Fruit fly (Drosophila melanogaster): ENCODE results near the gene fzr.

The fzr gene

dm6 chrX:4707237-4708066 lies 28.1 kb upstream of the fzr start, which contains the start of gene Proc-R (continued):
- TF ChIP-seq HLH4C (GFP tag; IDR thresholded peaks at IDR 0.05; ENCODE audit: partially characterized antibody) (no peak), CG3726 (GFP tag; IDR thresholded peaks at IDR 0.05) (no peak), kah (GFP tag; optimal IDR thresholded peaks at IDR 0.05) (peak; percentile 88), caup (GFP tag; optimal IDR thresholded peaks at IDR 0.05; ENCODE audit: severe bottlenecking) (no peak), Vsx1 (GFP tag; optimal IDR thresholded peaks at IDR 0.05) (no peak), sd (tag; optimal IDR thresholded peaks at IDR 0.05) (no peak), Rx (GFP tag; IDR thresholded peaks at IDR 0.05) (no peak), CG17912 (GFP tag; optimal IDR thresholded peaks at IDR 0.05) (no peak), pum (GFP tag; optimal IDR thresholded peaks at IDR 0.05) (no peak), CG42726 (GFP tag; IDR thresholded peaks at IDR 0.05; ENCODE audit: partially characterized antibody) (no peak), CG1832 (GFP tag; optimal IDR thresholded peaks at IDR 0.05) (peak; percentile 31), CG12391 (tag; optimal IDR thresholded peaks at IDR 0.05) (no peak), CTCF (GFP tag; optimal IDR thresholded peaks at IDR 0.05) (peak; percentile 90), CG8290 (GFP tag; optimal IDR thresholded peaks at IDR 0.05) (peak; percentile 38), CG8290 (tag; optimal IDR thresholded peaks at IDR 0.05) (no peak), insv (GFP tag; optimal IDR thresholded peaks at IDR 0.05) (no peak), rib (GFP tag; IDR thresholded peaks at IDR 0.05) (no peak), ro (GFP tag; IDR thresholded peaks at IDR 0.05) (no peak), CG7372 (GFP tag; IDR thresholded peaks at IDR 0.05) (no peak), gsb-n (tag; optimal IDR thresholded peaks at IDR 0.05) (no peak), Oli (tag; optimal IDR thresholded peaks at IDR 0.05) (no peak), CoRest (tag; optimal IDR thresholded peaks at IDR 0.05) (no peak), tna (GFP tag; IDR thresholded peaks at IDR 0.05; ENCODE audit: partially characterized antibody) (no peak), Fer1 (GFP tag; optimal IDR thresholded peaks at IDR 0.05) (no peak), eve (GFP tag; optimal IDR thresholded peaks at IDR 0.05) (no peak), prd (optimal IDR thresholded peaks at IDR 0.05) (no peak), prd (GFP tag; IDR thresholded peaks at IDR 0.05) (no peak), crc (GFP tag; optimal IDR thresholded peaks at IDR 0.05) (no peak), Trl (optimal IDR thresholded peaks at IDR 0.05) (peak; percentile 7 to 32), Trl (GFP tag; optimal IDR thresholded peaks at IDR 0.05) (no peak), CG32532 (GFP tag; IDR thresholded peaks at IDR 0.05) (no peak), HmgD (GFP tag; optimal IDR thresholded peaks at IDR 0.05) (no peak), salm (tag; optimal IDR thresholded peaks at IDR 0.05) (no peak)

- TF ChIP-seq CG2129 (GFP tag; IDR thresholded peaks at IDR 0.05; ENCODE audit: partially characterized antibody) = no peak
Observed at dm6 chrX:4705009-4705408, 25.7 kb upstream of the fzr start, which contains the start of gene CG7024. CG7024 (plus strand) TSS chrX:4705309.

- TF ChIP-seq NfI (GFP tag; optimal IDR thresholded peaks at IDR 0.05) (no peak), Drgx (GFP tag; IDR thresholded peaks at IDR 0.05) (no peak), CG42726 (GFP tag; IDR thresholded peaks at IDR 0.05; ENCODE audit: partially characterized antibody) (no peak), so (GFP tag; IDR thresholded peaks at IDR 0.05) (no peak), HLH54F (GFP tag; optimal IDR thresholded peaks at IDR 0.05) (no peak), dmrt11E (tag; optimal IDR thresholded peaks at IDR 0.05) (no peak), seq (GFP tag; IDR thresholded peaks at IDR 0.05) (0 out of 2 replicates have a peak, but pooled peaks have one; percentile 20), sug (tag; optimal IDR thresholded peaks at IDR 0.05) (peak; percentile 13), ftz-f1 (GFP tag; optimal IDR thresholded peaks at IDR 0.05) (peak; percentile 40), tna (GFP tag; IDR thresholded peaks at IDR 0.05; ENCODE audit: partially characterized antibody) (0 out of 2 replicates have a peak, but pooled peaks have one; percentile 11), Med (GFP tag) (peak; percentile 66), Nf-YC (tag; optimal IDR thresholded peaks at IDR 0.05) (no peak), pros (GFP tag; optimal IDR thresholded peaks at IDR 0.05) (no peak), CG3995 (GFP tag; optimal IDR thresholded peaks at IDR 0.05) (peak; percentile 66), E2f2 (GFP tag; IDR thresholded peaks at IDR 0.05) (peak; percentile 44), Hand (GFP tag; optimal IDR thresholded peaks at IDR 0.05) (no peak), TFAM (GFP tag; optimal IDR thresholded peaks at IDR 0.05) (no peak)
Observed at dm6 chrX:4702804-4703414, 23.6 kb upstream of the fzr start.
